Fruit fly (Drosophila melanogaster) whole organism, prepupa: ENCODE results near the gene Unc50.
A peak's percentile ranks its signal among the peaks of the same experiment; 100 is the strongest.

ENCODE experiments used
- CG10631 ChIP-seq: fragments of 200-800 bp; sonication (Bioruptor generic); optimal IDR thresholded peaks from 2 replicates; lab custom pipeline; 2016; ENCODE audit warnings: missing biosample characterization, missing genetic modification characterization
- CG11294 ChIP-seq: fragments of 200-800 bp; sonication (Bioruptor generic); IDR thresholded peaks from 2 replicates; pipeline ENCODE4 v1.3.6; 2022; ENCODE audit warnings: missing biosample characterization, missing genetic modification characterization
- CG11762 ChIP-seq: fragments of 200-800 bp; sonication (Bioruptor generic); optimal IDR thresholded peaks from 3 replicates; lab custom pipeline; 2016; ENCODE audit warnings: missing biosample characterization, missing genetic modification characterization; ENCODE audit not compliant: insufficient read depth
- CG11902 ChIP-seq: fragments of 200-800 bp; sonication (Bioruptor generic); optimal IDR thresholded peaks from 3 replicates; lab custom pipeline; 2016; ENCODE audit warnings: missing biosample characterization, missing genetic modification characterization
- CG15336 ChIP-seq: fragments of 200-800 bp; sonication (Bioruptor generic); IDR thresholded peaks from 2 replicates; pipeline ENCODE4 v1.3.6; 2022; ENCODE audit warnings: missing biosample characterization, missing genetic modification characterization
- CG1621 ChIP-seq: fragments of 200-800 bp; sonication (Bioruptor generic); optimal IDR thresholded peaks from 3 replicates; lab custom pipeline; 2018; ENCODE audit warnings: missing biosample characterization, mild to moderate bottlenecking, missing genetic modification characterization
- CG16779 ChIP-seq: fragments of 200-800 bp; sonication (Bioruptor generic); optimal IDR thresholded peaks from 3 replicates; lab custom pipeline; 2017; ENCODE audit warnings: missing biosample characterization, mild to moderate bottlenecking, missing genetic modification characterization
- CG3032 ChIP-seq: fragments of 200-800 bp; optimal IDR thresholded peaks from 2 replicates; lab custom pipeline; 2019; ENCODE audit warnings: missing biosample characterization, mild to moderate bottlenecking, missing genetic modification characterization, moderate library complexity
- CG31627 ChIP-seq: fragments of 200-800 bp; sonication (Bioruptor generic); optimal IDR thresholded peaks from 3 replicates; lab custom pipeline; 2016; ENCODE audit warnings: missing biosample characterization, missing genetic modification characterization
- CG34406 ChIP-seq: fragments of 200-800 bp; sonication (Bioruptor generic); optimal IDR thresholded peaks from 3 replicates; lab custom pipeline; 2016; ENCODE audit warnings: missing biosample characterization, missing genetic modification characterization
- CG3919 ChIP-seq: fragments of 200-800 bp; sonication (Bioruptor generic); optimal IDR thresholded peaks from 3 replicates; lab custom pipeline; 2016; ENCODE audit warnings: missing biosample characterization, missing genetic modification characterization
- CG6163 ChIP-seq: fragments of 200-800 bp; sonication (Bioruptor generic); IDR thresholded peaks from 3 replicates; pipeline ENCODE4 v1.3.6; 2022; ENCODE audit warnings: missing biosample characterization, missing genetic modification characterization
- CG6808 ChIP-seq: fragments of 200-800 bp; sonication (Bioruptor generic); optimal IDR thresholded peaks from 3 replicates; lab custom pipeline; 2017; ENCODE audit warnings: missing biosample characterization, missing genetic modification characterization, mild to moderate bottlenecking, moderate library complexity, missing genetic modification reagents
- CG8119 ChIP-seq: fragments of 200-800 bp; sonication (Bioruptor generic); IDR thresholded peaks from 3 replicates; pipeline ENCODE4 v1.3.6; 2022; ENCODE audit warnings: missing biosample characterization, missing genetic modification characterization
- CG8319 ChIP-seq: fragments of 200-800 bp; sonication (Bioruptor generic); optimal IDR thresholded peaks from 3 replicates; lab custom pipeline; 2016; ENCODE audit warnings: missing biosample characterization, missing genetic modification characterization
- CG8632 ChIP-seq: fragments of 200-800 bp; sonication (Bioruptor generic); optimal IDR thresholded peaks from 3 replicates; lab custom pipeline; 2016; ENCODE audit warnings: missing biosample characterization, missing genetic modification characterization
- CG9139 ChIP-seq: fragments of 200-800 bp; sonication (Bioruptor generic); optimal IDR thresholded peaks from 3 replicates; lab custom pipeline; 2017; ENCODE audit warnings: missing biosample characterization, mild to moderate bottlenecking, missing genetic modification characterization
- Eip75B ChIP-seq: fragments of 200-800 bp; sonication (Bioruptor generic); optimal IDR thresholded peaks from 3 replicates; lab custom pipeline; 2016; ENCODE audit warnings: missing biosample characterization, missing genetic modification characterization
- Eip78C ChIP-seq: fragments of 200-800 bp; sonication (Bioruptor generic); peaks from one replicate; lab custom pipeline; 2016; ENCODE audit warnings: missing biosample characterization, missing genetic modification characterization
- Eip93F ChIP-seq: fragments of 200-800 bp; sonication (Bioruptor generic); optimal IDR thresholded peaks from 2 replicates; lab custom pipeline; 2016; ENCODE audit warnings: missing biosample characterization, mild to moderate bottlenecking, missing genetic modification characterization
- Ets96B ChIP-seq: fragments of 200-800 bp; optimal IDR thresholded peaks from 2 replicates; lab custom pipeline; 2019; ENCODE audit warnings: missing biosample characterization, mild to moderate bottlenecking, missing genetic modification characterization, moderate library complexity
- Gug ChIP-seq: fragments of 200-800 bp; sonication (Bioruptor generic); IDR thresholded peaks from 2 replicates; pipeline ENCODE4 v1.3.6; 2022; ENCODE audit warnings: missing biosample characterization, missing genetic modification characterization
- Hr38 ChIP-seq: sonication (Bioruptor generic); optimal IDR thresholded peaks from 2 replicates; lab custom pipeline; 2016; ENCODE audit warnings: missing biosample characterization, missing genetic modification characterization
- Hr39 ChIP-seq: fragments of 200-800 bp; sonication (Bioruptor generic); optimal IDR thresholded peaks from 2 replicates; lab custom pipeline; 2016; ENCODE audit warnings: missing biosample characterization, missing genetic modification characterization
- Lpt ChIP-seq: fragments of 200-800 bp; sonication (Bioruptor generic); optimal IDR thresholded peaks from 3 replicates; lab custom pipeline; 2016; ENCODE audit warnings: missing biosample characterization, missing genetic modification characterization
- OdsH ChIP-seq: fragments of 200-800 bp; sonication (Bioruptor generic); optimal IDR thresholded peaks from 3 replicates; lab custom pipeline; 2016; ENCODE audit warnings: missing biosample characterization, missing genetic modification characterization
- Smox ChIP-seq: fragments of 200-800 bp; sonication (Bioruptor generic); optimal IDR thresholded peaks from 3 replicates; lab custom pipeline; 2016; ENCODE audit warnings: missing biosample characterization, missing genetic modification characterization
- Sox102F ChIP-seq: fragments of 200-800 bp; sonication (Bioruptor generic); optimal IDR thresholded peaks from 2 replicates; lab custom pipeline; 2016; ENCODE audit warnings: missing biosample characterization, mild to moderate bottlenecking, missing genetic modification characterization
- Sox15 ChIP-seq: fragments of 200-800 bp; sonication (Bioruptor generic); optimal IDR thresholded peaks from 3 replicates; lab custom pipeline; 2016; ENCODE audit warnings: missing biosample characterization, missing genetic modification characterization
- achi ChIP-seq: fragments of 200-800 bp; sonication (Bioruptor generic); optimal IDR thresholded peaks from 3 replicates; lab custom pipeline; 2016; ENCODE audit warnings: missing biosample characterization, missing genetic modification characterization
- cyc ChIP-seq: fragments of 200-800 bp; sonication (Bioruptor generic); optimal IDR thresholded peaks from 3 replicates; lab custom pipeline; 2016; ENCODE audit warnings: missing biosample characterization, missing genetic modification characterization
- dac ChIP-seq: fragments of 200-800 bp; sonication (Bioruptor generic); optimal IDR thresholded peaks from 2 replicates; lab custom pipeline; 2017; ENCODE audit warnings: missing biosample characterization, mild to moderate bottlenecking, missing genetic modification characterization
- dsx ChIP-seq: fragments of 200-800 bp; optimal IDR thresholded peaks from 3 replicates; lab custom pipeline; 2019; ENCODE audit warnings: missing biosample characterization, mild to moderate bottlenecking, missing genetic modification characterization, moderate library complexity; ENCODE audit not compliant: poor library complexity, severe bottlenecking
- eg ChIP-seq: fragments of 200-800 bp; sonication (Bioruptor generic); IDR thresholded peaks from 3 replicates; pipeline ENCODE4 v1.3.6; 2022; ENCODE audit warnings: missing biosample characterization, missing genetic modification characterization
- esn ChIP-seq: fragments of 200-800 bp; sonication (Bioruptor generic); optimal IDR thresholded peaks from 2 replicates; lab custom pipeline; 2016; ENCODE audit warnings: missing biosample characterization, mild to moderate bottlenecking, missing genetic modification characterization, moderate library complexity
- fd85E ChIP-seq: fragments of 200-800 bp; sonication (Bioruptor generic); optimal IDR thresholded peaks from 3 replicates; lab custom pipeline; 2016; ENCODE audit warnings: missing biosample characterization, missing genetic modification characterization
- fkh ChIP-seq: fragments of 200-800 bp; sonication (Bioruptor generic); optimal IDR thresholded peaks from 3 replicates; lab custom pipeline; 2017; ENCODE audit warnings: missing biosample characterization, mild to moderate bottlenecking, missing genetic modification characterization, moderate library complexity
- lz ChIP-seq: fragments of 200-800 bp; sonication (Bioruptor generic); optimal IDR thresholded peaks from 3 replicates; lab custom pipeline; 2016; ENCODE audit warnings: missing biosample characterization, missing genetic modification characterization
- net ChIP-seq: fragments of 200-800 bp; sonication (Bioruptor generic); optimal IDR thresholded peaks from 3 replicates; lab custom pipeline; 2016; ENCODE audit warnings: missing biosample characterization, missing genetic modification characterization
- pdm3 ChIP-seq: fragments of 200-800 bp; sonication (Bioruptor generic); optimal IDR thresholded peaks from 3 replicates; lab custom pipeline; 2016; ENCODE audit warnings: missing biosample characterization, missing genetic modification characterization
- salr ChIP-seq, 2 experiments: fragments of 200-800 bp; sonication (Bioruptor generic); optimal IDR thresholded peaks; 3 replicates each; lab custom pipeline; 2016 to 2018; ENCODE audit warnings: missing biosample characterization in 2 of 2, missing genetic modification characterization in 2 of 2, mild to moderate bottlenecking in 1 of 2
- spab ChIP-seq: fragments of 200-800 bp; sonication (Bioruptor generic); optimal IDR thresholded peaks from 2 replicates; lab custom pipeline; 2017; ENCODE audit warnings: missing biosample characterization, mild to moderate bottlenecking, missing genetic modification characterization, missing genetic modification reagents
- ss ChIP-seq, 2 experiments: fragments of 200-800 bp; sonication (Bioruptor generic); optimal IDR thresholded peaks; 2 replicates in 1 of 2; 3 replicates in 1 of 2; lab custom pipeline; 2017 to 2018; ENCODE audit warnings: mild to moderate bottlenecking in 2 of 2, missing biosample characterization in 2 of 2, missing genetic modification characterization in 2 of 2, moderate library complexity in 1 of 2
- svp ChIP-seq: fragments of 200-800 bp; sonication (Bioruptor generic); peaks from one replicate; lab custom pipeline; 2016; ENCODE audit warnings: missing biosample characterization, missing genetic modification characterization
- topi ChIP-seq: fragments of 200-800 bp; sonication (Bioruptor generic); optimal IDR thresholded peaks from 3 replicates; lab custom pipeline; 2016; ENCODE audit warnings: missing biosample characterization, missing genetic modification characterization

Gene Unc50

DNA sequence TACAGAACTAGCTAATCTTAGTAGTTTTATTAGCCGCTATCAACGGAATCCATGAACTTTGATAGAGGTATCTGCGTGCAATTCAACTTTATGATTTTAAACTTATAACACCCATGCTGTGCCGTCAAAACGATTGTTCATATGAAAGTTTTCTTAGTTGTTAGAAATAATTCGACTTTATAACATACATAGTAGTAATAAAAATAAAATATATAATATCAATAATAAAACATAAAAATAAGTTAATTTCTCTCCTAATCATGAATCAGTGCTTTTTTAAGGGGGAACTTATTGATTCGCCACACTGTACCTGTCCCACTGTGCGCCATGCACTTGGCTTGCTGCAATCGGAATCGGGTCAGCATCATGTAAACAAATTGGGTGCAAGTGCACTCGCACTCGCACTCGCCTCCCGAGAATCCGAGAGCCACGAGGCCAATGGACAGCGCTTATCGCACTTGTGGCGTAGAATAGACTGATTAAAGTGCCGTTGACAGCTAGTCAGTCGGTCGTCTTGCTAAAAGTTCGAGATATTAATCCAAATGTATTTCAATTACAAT lies 35.6 kb upstream of the Unc50 start (continued):
- peak; percentile 42 for TF ChIP-seq Eip78C (GFP tag; lab: Kevin White, UChicago)
- TF ChIP-seq OdsH (GFP tag; lab: Kevin White, UChicago) = no peak
- TF ChIP-seq CG3919 (GFP tag; lab: Kevin White, UChicago) = peak; percentile 6
- no peak for TF ChIP-seq Sox102F (GFP tag; lab: Kevin White, UChicago)
- TF ChIP-seq CG34406 = no peak

DNA sequence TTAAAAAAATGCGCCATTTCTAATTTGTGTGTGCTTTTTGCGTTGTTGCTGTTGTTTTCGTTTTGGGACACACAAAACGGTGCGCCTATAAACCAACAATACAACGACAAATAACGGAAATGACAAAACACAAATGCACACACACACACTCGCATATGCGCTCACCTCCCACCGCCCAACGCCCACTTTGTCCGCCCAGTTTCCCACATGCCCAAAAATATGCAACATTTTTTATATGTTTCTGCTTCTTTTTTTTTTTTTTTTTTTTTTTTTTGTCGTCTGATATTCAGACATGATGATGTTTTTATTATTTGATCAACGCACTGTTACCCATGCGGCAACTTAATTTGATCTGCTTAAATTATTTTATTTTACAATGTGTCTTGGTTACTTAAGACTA lies 30.8 kb upstream of the Unc50 start:
- TF ChIP-seq Ets96B (tag; lab: Kevin White, UChicago) (peak; percentile 9), achi (peak; percentile 9), CG6163 (GFP tag; lab: Robert Waterston, UW) (peak; percentile 84), Eip93F (GFP tag; lab: Kevin White, UChicago) (no peak), CG8319 (GFP tag; lab: Kevin White, UChicago) (no peak)

DNA sequence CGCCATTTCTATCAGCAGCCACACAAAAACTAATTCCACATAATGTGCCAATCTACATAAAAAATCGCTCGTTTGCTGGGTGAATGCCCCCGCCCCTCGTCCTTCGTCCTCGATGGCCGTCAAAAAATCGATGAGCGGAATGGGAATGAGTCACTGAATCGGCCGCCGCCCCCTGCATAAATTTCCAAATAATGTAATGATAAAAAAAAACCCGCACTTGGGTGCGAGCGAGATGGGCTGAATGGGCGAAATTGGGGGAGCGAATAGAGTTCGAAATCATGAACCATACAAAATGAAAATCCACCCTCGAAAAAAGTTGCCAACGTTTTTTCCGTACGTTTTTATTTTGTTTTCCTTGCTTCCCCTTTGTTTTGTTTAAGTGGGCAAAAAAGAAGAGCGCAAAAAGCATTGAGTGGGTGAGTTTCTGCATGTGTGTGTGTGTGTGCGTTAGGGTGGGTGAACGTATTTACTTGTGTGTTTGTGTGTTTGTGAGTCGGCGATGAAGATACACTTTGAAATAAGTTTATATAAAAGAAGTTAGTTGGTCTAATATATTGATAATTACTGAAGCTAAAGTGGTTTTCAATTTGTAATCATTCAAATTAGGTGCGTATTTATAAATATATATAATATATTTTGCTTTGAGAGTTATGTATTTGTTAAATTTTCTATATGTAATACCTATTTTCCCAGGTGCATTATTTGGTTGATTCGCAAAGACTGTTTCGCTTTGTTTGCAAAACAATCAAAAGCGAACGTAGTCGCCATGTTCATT lies 29.1 kb upstream of the Unc50 start:
- no peak for TF ChIP-seq Sox15 (GFP tag; lab: Kevin White, UChicago)
- TF ChIP-seq dac (GFP tag; lab: Kevin White, UChicago) = no peak
- TF ChIP-seq Hr39 (GFP tag; lab: Kevin White, UChicago) = no peak
- no peak for TF ChIP-seq CG11762 (GFP tag; lab: Kevin White, UChicago)
- TF ChIP-seq svp (GFP tag; lab: Kevin White, UChicago) = peak; percentile 12
- 0 out of 3 replicates have a peak, but pooled peaks have one; percentile 20 for TF ChIP-seq CG8119 (GFP tag; lab: Robert Waterston, UW)
- no peak for TF ChIP-seq CG31627 (GFP tag; lab: Kevin White, UChicago)
- no peak for TF ChIP-seq esn (GFP tag; lab: Kevin White, UChicago)
- peak; percentile 55 for TF ChIP-seq CG6808 (GFP tag; lab: Kevin White, UChicago)
- TF ChIP-seq CG16779 = peak; percentile 31
- no peak for TF ChIP-seq dsx (GFP tag; lab: Kevin White, UChicago)
- TF ChIP-seq achi = no peak
- TF ChIP-seq lz (GFP tag; lab: Kevin White, UChicago) = no peak
- TF ChIP-seq CG11902 (GFP tag; lab: Kevin White, UChicago) = no peak
- TF ChIP-seq CG3919 (GFP tag; lab: Kevin White, UChicago) = peak; percentile 17
- no peak for TF ChIP-seq CG15336
- TF ChIP-seq Hr38 (GFP tag; lab: Kevin White, UChicago) = no peak
- TF ChIP-seq Lpt (GFP tag; lab: Kevin White, UChicago) = no peak
- peak; percentile 21 for TF ChIP-seq CG34406
- peak; percentile 25 for TF ChIP-seq net (GFP tag; lab: Kevin White, UChicago)
- TF ChIP-seq fkh (GFP tag; lab: Kevin White, UChicago) = no peak
- TF ChIP-seq CG10631 (GFP tag; lab: Kevin White, UChicago) = no peak
- peak; percentile 6 for TF ChIP-seq CG8632
- peak; percentile 51 for TF ChIP-seq CG9139 (GFP tag; lab: Kevin White, UChicago)
- peak; percentile 44 for TF ChIP-seq CG3032 (tag; lab: Kevin White, UChicago)
- no peak for TF ChIP-seq OdsH (GFP tag; lab: Kevin White, UChicago)
- TF ChIP-seq Gug (GFP tag; lab: Robert Waterston, UW) = no peak
- TF ChIP-seq topi (GFP tag; lab: Kevin White, UChicago) = no peak
- peak; percentile 43 for TF ChIP-seq Ets96B (tag; lab: Kevin White, UChicago)
- 0 out of 2 replicates have a peak, but pooled peaks have one; percentile 6 for TF ChIP-seq CG11294 (GFP tag; lab: Robert Waterston, UW)
- peak; percentile 32 for TF ChIP-seq CG1621
- no peak for TF ChIP-seq Eip78C (GFP tag; lab: Kevin White, UChicago)
- TF ChIP-seq salr (GFP tag; optimal IDR thresholded peaks at IDR 0.05; lab: Kevin White, UChicago) = no peak
- no peak for TF ChIP-seq CG8319 (GFP tag; lab: Kevin White, UChicago)
- no peak for TF ChIP-seq fd85E (GFP tag; lab: Kevin White, UChicago)
- no peak for TF ChIP-seq Smox (GFP tag; lab: Kevin White, UChicago)
- TF ChIP-seq ss (GFP tag; optimal IDR thresholded peaks at IDR 0.05; lab: Kevin White, UChicago) = peak; percentile 48 to 80
- TF ChIP-seq spab = peak; percentile 46
- no peak for TF ChIP-seq pdm3 (GFP tag; lab: Kevin White, UChicago)
- TF ChIP-seq cyc = no peak
- no peak for TF ChIP-seq Eip75B (GFP tag; lab: Kevin White, UChicago)
- TF ChIP-seq Sox102F (GFP tag; lab: Kevin White, UChicago) = peak; percentile 7
- TF ChIP-seq eg (GFP tag; lab: Robert Waterston, UW) = 0 out of 3 replicates have a peak, but pooled peaks have one; percentile 26
